Fruit fly (Drosophila melanogaster): Measurements from ENCODE around the gene CG31516.

Gene CG31516

DNA sequence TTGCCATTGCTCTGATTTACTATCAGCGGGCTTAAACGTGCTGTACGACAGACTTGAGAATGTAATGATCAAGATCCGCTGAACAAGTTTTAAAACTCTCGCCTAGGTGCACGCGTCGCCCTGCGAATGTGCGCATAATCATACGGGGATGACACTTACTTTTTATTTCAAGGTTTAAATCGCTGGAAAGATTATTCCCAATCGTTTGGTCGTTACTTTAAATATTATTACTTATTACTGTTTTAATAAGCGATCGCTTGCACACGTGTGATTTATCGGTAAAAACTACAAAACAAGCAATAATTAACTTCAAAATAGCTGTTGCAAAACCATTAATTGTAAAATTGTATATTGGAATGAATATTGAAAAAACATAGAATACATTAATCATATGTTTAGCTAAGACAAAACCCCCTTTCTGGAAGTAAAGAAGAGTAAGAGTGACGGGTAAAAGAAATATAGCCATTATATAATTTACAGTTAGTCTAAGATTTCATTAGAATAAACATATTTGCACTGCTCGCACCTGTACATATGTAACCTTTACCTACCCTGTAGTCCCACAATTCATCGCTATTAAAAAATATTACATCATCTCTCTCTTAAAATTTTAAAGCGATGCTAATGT is 9.3 kb upstream of the CG31516 start, which contains the start of gene DhpD (continued):
- TF ChIP-seq Nf-YC (tag; optimal IDR thresholded peaks at IDR 0.05) (peak; percentile 61), CG31388 (GFP tag; optimal IDR thresholded peaks at IDR 0.05) (peak; percentile 26), gcm2 (GFP tag; optimal IDR thresholded peaks at IDR 0.05) (peak; percentile 30), Kr (GFP tag; optimal IDR thresholded peaks at IDR 0.05) (no peak), fd3F (GFP tag; optimal IDR thresholded peaks at IDR 0.05) (peak; percentile 55), Hmx (GFP tag; optimal IDR thresholded peaks at IDR 0.05) (peak; percentile 50), CG9215 (GFP tag; IDR thresholded peaks at IDR 0.05) (peak; percentile 69), zen2 (GFP tag; IDR thresholded peaks at IDR 0.05; ENCODE audit: partially characterized antibody) (no peak), CG14860 (GFP tag; IDR thresholded peaks at IDR 0.05; ENCODE audit: partially characterized antibody) (peak; percentile 90), sr (GFP tag; IDR thresholded peaks at IDR 0.05) (no peak), sug (tag; optimal IDR thresholded peaks at IDR 0.05) (peak; percentile 60), CG7963 (GFP tag; IDR thresholded peaks at IDR 0.05; ENCODE audit: partially characterized antibody) (peak; percentile 94), pnt (GFP tag; optimal IDR thresholded peaks at IDR 0.05) (peak; percentile 14), CG15479 (GFP tag; optimal IDR thresholded peaks at IDR 0.05) (no peak), CG4404 (GFP tag; IDR thresholded peaks at IDR 0.05) (peak; percentile 53; the same call in 1 of the 2 replicates), GATAe (GFP tag; conservative IDR thresholded peaks at IDR 0.05) (no peak; the same call in 1 of the 2 replicates), crp (GFP tag; optimal IDR thresholded peaks at IDR 0.05) (peak in 1 of 2 experiments; percentile 78), CG3163 (GFP tag; optimal IDR thresholded peaks at IDR 0.05) (peak; percentile 40), fd64A (GFP tag; optimal IDR thresholded peaks at IDR 0.05) (no peak), trh (GFP tag; optimal IDR thresholded peaks at IDR 0.05) (no peak), bcd (GFP tag; optimal IDR thresholded peaks at IDR 0.05) (peak; percentile 78), CG11093 (GFP tag; IDR thresholded peaks at IDR 0.05) (peak; percentile 46; the same call in 1 of the 3 replicates), CG12659 (GFP tag; optimal IDR thresholded peaks at IDR 0.05) (peak; percentile 80), Mes4 (GFP tag; optimal IDR thresholded peaks at IDR 0.05) (no peak), CG13775 (GFP tag; optimal IDR thresholded peaks at IDR 0.05) (peak; percentile 55), CG18476 (GFP tag; optimal IDR thresholded peaks at IDR 0.05) (peak; percentile 50), CG15514 (GFP tag; optimal IDR thresholded peaks at IDR 0.05) (peak; percentile 67), CG34224 (GFP tag; IDR thresholded peaks at IDR 0.05; ENCODE audit: partially characterized antibody) (peak; percentile 36; the same call in 2 of the 3 replicates), CG9727 (GFP tag; optimal IDR thresholded peaks at IDR 0.05) (peak; percentile 49), MTF-1 (GFP tag; optimal IDR thresholded peaks at IDR 0.05; ENCODE audit: borderline replicate concordance) (no peak), CG1024 (GFP tag; IDR thresholded peaks at IDR 0.05) (peak; percentile 76), CG17802 (tag; optimal IDR thresholded peaks at IDR 0.05) (peak; percentile 1), hbn (GFP tag; IDR thresholded peaks at IDR 0.05; ENCODE audit: partially characterized antibody) (no peak), ranshi (GFP tag; IDR thresholded peaks at IDR 0.05) (peak; percentile 49), Sox100B (GFP tag; optimal IDR thresholded peaks at IDR 0.05) (no peak), Optix (GFP tag; IDR thresholded peaks at IDR 0.05) (no peak), CG2116 (GFP tag; optimal IDR thresholded peaks at IDR 0.05) (no peak), CG10321 (GFP tag; IDR thresholded peaks at IDR 0.05) (no peak), bbx (GFP tag; IDR thresholded peaks at IDR 0.05; ENCODE audit: partially characterized antibody) (peak; percentile 93), vvl (GFP tag; IDR thresholded peaks at IDR 0.05) (peak; percentile 88), da (GFP tag; optimal IDR thresholded peaks at IDR 0.05) (no peak), exex (tag; optimal IDR thresholded peaks at IDR 0.05) (no peak), cwo (GFP tag; optimal IDR thresholded peaks at IDR 0.05) (peak; percentile 70), Nf-YA (GFP tag; IDR thresholded peaks at IDR 0.05) (peak; percentile 54; the same call in 1 of the 2 replicates), NfI (GFP tag; optimal IDR thresholded peaks at IDR 0.05) (peak; percentile 71), CG8290 (GFP tag; optimal IDR thresholded peaks at IDR 0.05) (no peak), CG8290 (tag; optimal IDR thresholded peaks at IDR 0.05) (peak in 1 of 2 experiments; percentile 83), CG2202 (tag; optimal IDR thresholded peaks at IDR 0.05) (no peak), CG14014 (GFP tag; IDR thresholded peaks at IDR 0.05) (peak; percentile 54)
